Worm (Caenorhabditis elegans): ENCODE data around the gene flh-1.
A peak's percentile ranks its signal among the peaks of the same experiment; 100 is the strongest.

Gene flh-1

ce11 chrIV:9214823-9215222, 49.2 kb downstream of the flh-1 start:
- no peak for TF ChIP-seq F44E2.7 (GFP tag; IDR thresholded peaks at IDR 0.05)
- peak in 1 of 2 experiments; percentile 94 for TF ChIP-seq unc-62 (GFP tag; optimal IDR thresholded peaks at IDR 0.05 in 1 of 2)
- no peak for TF ChIP-seq unc-62 (tag; optimal IDR thresholded peaks at IDR 0.05)

- TF ChIP-seq unc-62 (GFP tag; optimal IDR thresholded peaks at IDR 0.05 in 1 of 2) (peak in 1 of 2 experiments; percentile 4), unc-62 (tag; optimal IDR thresholded peaks at IDR 0.05) (no peak), zfp-2 (tag; optimal IDR thresholded peaks at IDR 0.05) (no peak), ama-1 (optimal IDR thresholded peaks at IDR 0.05) (peak; percentile 14), dmd-9 (GFP tag; IDR thresholded peaks at IDR 0.05) (no peak), mep-1 (tag; optimal IDR thresholded peaks at IDR 0.05) (no peak), fos-1 (tag; optimal IDR thresholded peaks at IDR 0.05) (no peak), ceh-28 (tag; optimal IDR thresholded peaks at IDR 0.05) (no peak), lin-38 (GFP tag; IDR thresholded peaks at IDR 0.05) (no peak), madf-9 (GFP tag; conservative IDR thresholded peaks at IDR 0.05) (no peak), lin-15B (tag; optimal IDR thresholded peaks at IDR 0.05) (no peak)
These were observed 51.9 kb downstream of the flh-1 start, which contains the start of gene C46C2.6 for ce11 chrIV:9212121-9212520. TSS of gene C46C2.6 (plus strand) at chrIV:9212421.

Measured in whole organism, L4 larva.